Worm (Caenorhabditis elegans): ENCODE data around the gene srh-45.

DNA sequence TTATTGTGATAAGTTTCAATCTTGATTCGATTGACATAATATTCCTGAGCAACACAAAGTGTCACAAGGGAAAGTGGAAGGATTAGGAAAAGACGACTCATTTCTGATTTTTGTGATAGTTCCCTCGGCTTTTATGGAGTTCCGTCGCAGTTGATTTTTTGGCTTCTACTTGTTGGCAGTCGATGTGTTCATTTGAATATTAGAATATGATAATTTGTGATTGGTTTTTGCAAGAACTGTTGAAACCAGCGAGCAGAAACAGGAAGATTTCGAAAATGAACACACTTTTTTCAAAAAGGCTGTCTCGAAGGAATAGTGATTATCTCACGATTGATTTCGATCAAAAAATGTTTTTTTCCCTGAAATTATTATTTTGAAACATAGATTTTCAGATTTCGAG is 29.4 kb upstream of the srh-45 start, which contains the start of gene T02E9.6:
- TF ChIP-seq dao-5 (tag; optimal IDR thresholded peaks at IDR 0.05) (no peak), him-1 (tag; optimal IDR thresholded peaks at IDR 0.05) (no peak)
